Worm (Caenorhabditis elegans) whole organism, mixed stage, embryonic: ENCODE data around the gene srh-270.

Experiments used
- ces-1 ChIP-seq: fragments of 150-350 bp; optimal IDR thresholded peaks from 2 replicates; lab custom pipeline; 2014; ENCODE audit warnings: missing biosample characterization, missing genetic modification reagents, missing genetic modification characterization
- elt-3 ChIP-seq: fragments of 150-350 bp; optimal IDR thresholded peaks from 2 replicates; lab custom pipeline; 2014; ENCODE audit warnings: missing biosample characterization, missing genetic modification characterization
- lin-13 ChIP-seq: fragments of 150-350 bp; optimal IDR thresholded peaks from 2 replicates; lab custom pipeline; 2014; ENCODE audit warnings: missing biosample characterization, missing genetic modification characterization
- lsy-2 ChIP-seq: fragments of 150-350 bp; optimal IDR thresholded peaks from 2 replicates; lab custom pipeline; 2014; ENCODE audit warnings: missing biosample characterization, missing genetic modification characterization
- mep-1 ChIP-seq: fragments of 150-350 bp; optimal IDR thresholded peaks from 2 replicates; lab custom pipeline; 2017; ENCODE audit warnings: missing biosample characterization, missing genetic modification reagents, missing genetic modification characterization, inconsistent platforms
- nhr-237 ChIP-seq: fragments of 150-350 bp; optimal IDR thresholded peaks from 2 replicates; lab custom pipeline; 2014; ENCODE audit warnings: missing biosample characterization, missing genetic modification characterization
- pha-4 ChIP-seq: fragments of 150-350 bp; optimal IDR thresholded peaks from 2 replicates; lab custom pipeline; 2018; ENCODE audit warnings: missing biosample characterization, missing genetic modification reagents, missing genetic modification characterization
- sptf-1 ChIP-seq: sonication (generic microtip); optimal IDR thresholded peaks from 2 replicates; lab custom pipeline; 2017; ENCODE audit warnings: mild to moderate bottlenecking, missing genetic modification characterization, moderate library complexity, missing compliant biosample characterization

ce11 chrV:2881565-2881964, 20.2 kb upstream of the srh-270 start:
- TF ChIP-seq nhr-237 (tag; lab: Kevin White, UChicago) (no peak), sptf-1 (tag; lab: Kevin White, UChicago) (no peak), ces-1 (GFP tag; lab: Kevin White, UChicago) (no peak), lsy-2 (tag; lab: Kevin White, UChicago) (no peak), lin-13 (tag; lab: Kevin White, UChicago) (no peak), pha-4 (tag; lab: Kevin White, UChicago) (no peak), elt-3 (no peak), mep-1 (tag; lab: Kevin White, UChicago) (no peak)
